Worm (Caenorhabditis elegans): ENCODE results near the gene str-168.

- TF ChIP-seq him-1 (tag; optimal IDR thresholded peaks at IDR 0.05), result no peak
- no peak for TF ChIP-seq dao-5 (tag; optimal IDR thresholded peaks at IDR 0.05)
- TF ChIP-seq W03F9.2 (tag; optimal IDR thresholded peaks at IDR 0.05), result no peak
Observed at ce11 chrIV:4982477-4982876, 43.7 kb downstream of the str-168 start, which contains the start of gene E03H12.4.
